Worm (Caenorhabditis elegans) whole organism, L2 larva: ENCODE data around the gene F22H10.3.

Experiments
- F13H6.1 ChIP-seq: sonication (generic microtip); optimal IDR thresholded peaks from 2 replicates; lab custom pipeline; 2016; ENCODE audit warnings: missing genetic modification characterization, missing compliant biosample characterization
- R02D3.7 ChIP-seq: fragments of 150-350 bp; optimal IDR thresholded peaks from 2 replicates; lab custom pipeline; 2014; ENCODE audit warnings: missing biosample characterization, missing genetic modification characterization
- ZK546.5 ChIP-seq: sonication (generic microtip); optimal IDR thresholded peaks from 2 replicates; lab custom pipeline; 2017; ENCODE audit warnings: missing biosample characterization, missing genetic modification characterization
- alr-1 ChIP-seq: fragments of 150-350 bp; optimal IDR thresholded peaks from 2 replicates; lab custom pipeline; 2014; ENCODE audit warnings: missing biosample characterization, missing genetic modification characterization
- ama-1 ChIP-seq: fragments of 150-350 bp; optimal IDR thresholded peaks from 2 replicates; lab custom pipeline; 2018; ENCODE audit warnings: inconsistent platforms
- ceh-82 ChIP-seq: fragments of 150-350 bp; optimal IDR thresholded peaks from 2 replicates; lab custom pipeline; 2014; ENCODE audit warnings: missing biosample characterization, missing genetic modification characterization
- crh-2 ChIP-seq: sonication (generic microtip); optimal IDR thresholded peaks from 2 replicates; lab custom pipeline; 2017; ENCODE audit warnings: missing biosample characterization, missing genetic modification characterization
- dmd-4 ChIP-seq: sonication (generic microtip); optimal IDR thresholded peaks from 2 replicates; lab custom pipeline; 2017; ENCODE audit warnings: missing biosample characterization, missing genetic modification characterization
- elt-1 ChIP-seq: fragments of 150-350 bp; optimal IDR thresholded peaks from 2 replicates; lab custom pipeline; 2014; ENCODE audit warnings: missing biosample characterization, missing genetic modification characterization
- elt-3 ChIP-seq: sonication (generic microtip); optimal IDR thresholded peaks from 2 replicates; lab custom pipeline; 2017; ENCODE audit warnings: missing biosample characterization, missing genetic modification characterization
- fos-1 ChIP-seq: fragments of 150-350 bp; optimal IDR thresholded peaks from 2 replicates; lab custom pipeline; 2014; ENCODE audit warnings: missing biosample characterization, missing genetic modification characterization
- gmeb-1 ChIP-seq: fragments of 150-350 bp; optimal IDR thresholded peaks from 2 replicates; lab custom pipeline; 2014; ENCODE audit warnings: missing biosample characterization, missing genetic modification characterization
- lin-11 ChIP-seq: fragments of 150-350 bp; sonication (generic microtip); optimal IDR thresholded peaks from 2 replicates; lab custom pipeline; 2014; ENCODE audit warnings: missing biosample characterization, missing genetic modification characterization, inconsistent platforms, mixed read lengths
- lin-13 ChIP-seq: fragments of 150-350 bp; optimal IDR thresholded peaks from 2 replicates; lab custom pipeline; 2014; ENCODE audit warnings: missing biosample characterization, missing genetic modification reagents, missing genetic modification characterization
- lsy-2 ChIP-seq, 2 experiments: fragments of 150-350 bp in 1 of 2; sonication (generic microtip) in 1 of 2; optimal IDR thresholded peaks; 2 replicates each; lab custom pipeline; 2014 to 2017; ENCODE audit warnings: missing biosample characterization in 2 of 2, missing genetic modification characterization in 2 of 2
- mab-5 ChIP-seq: fragments of 150-350 bp; optimal IDR thresholded peaks from 2 replicates; lab custom pipeline; 2014; ENCODE audit warnings: missing biosample characterization, missing genetic modification characterization
- nhr-10 ChIP-seq: sonication (generic microtip); optimal IDR thresholded peaks from 2 replicates; lab custom pipeline; 2017; ENCODE audit warnings: missing biosample characterization, missing genetic modification characterization
- nhr-12 ChIP-seq: fragments of 150-350 bp; optimal IDR thresholded peaks from 2 replicates; lab custom pipeline; 2014; ENCODE audit warnings: missing biosample characterization, missing genetic modification characterization
- nhr-129 ChIP-seq: fragments of 150-350 bp; optimal IDR thresholded peaks from 2 replicates; lab custom pipeline; 2014; ENCODE audit warnings: missing biosample characterization, missing genetic modification characterization
- nhr-21 ChIP-seq: fragments of 150-350 bp; optimal IDR thresholded peaks from 2 replicates; lab custom pipeline; 2014; ENCODE audit warnings: missing biosample characterization, missing genetic modification characterization
- nhr-23 ChIP-seq: fragments of 150-350 bp; optimal IDR thresholded peaks from 2 replicates; lab custom pipeline; 2014; ENCODE audit warnings: missing biosample characterization, missing genetic modification reagents, missing genetic modification characterization
- nhr-25 ChIP-seq: fragments of 150-350 bp; sonication (generic microtip); optimal IDR thresholded peaks from 3 replicates; lab custom pipeline; 2014; ENCODE audit warnings: missing biosample characterization, missing genetic modification characterization
- nhr-6 ChIP-seq: fragments of 150-350 bp; optimal IDR thresholded peaks from 2 replicates; lab custom pipeline; 2014; ENCODE audit warnings: missing biosample characterization, missing genetic modification characterization
- peb-1 ChIP-seq: fragments of 150-350 bp; optimal IDR thresholded peaks from 2 replicates; lab custom pipeline; 2014; ENCODE audit warnings: missing biosample characterization, missing genetic modification characterization
- sem-4 ChIP-seq: fragments of 150-350 bp; optimal IDR thresholded peaks from 2 replicates; lab custom pipeline; 2014; ENCODE audit warnings: missing biosample characterization, missing genetic modification reagents, missing genetic modification characterization
- skn-1 ChIP-seq: sonication (generic microtip); optimal IDR thresholded peaks from 2 replicates; lab custom pipeline; 2017; ENCODE audit warnings: missing biosample characterization, missing genetic modification characterization
- sma-3 ChIP-seq: sonication (generic microtip); optimal IDR thresholded peaks from 2 replicates; lab custom pipeline; 2016; ENCODE audit warnings: missing genetic modification reagents, missing genetic modification characterization, missing compliant biosample characterization
- sma-9 ChIP-seq, 2 experiments: fragments of 150-350 bp in 1 of 2; sonication (generic microtip) in 1 of 2; optimal IDR thresholded peaks; 2 replicates each; lab custom pipeline; 2014 to 2016; ENCODE audit warnings: missing genetic modification characterization in 2 of 2, mild to moderate bottlenecking in 1 of 2, missing biosample characterization in 1 of 2, missing compliant biosample characterization in 1 of 2, missing genetic modification reagents in 1 of 2, moderate library complexity in 1 of 2
- snpc-4 ChIP-seq: fragments of 150-350 bp; optimal IDR thresholded peaks from 2 replicates; lab custom pipeline; 2014; ENCODE audit warnings: missing biosample characterization, missing genetic modification characterization
- unc-55 ChIP-seq: fragments of 150-350 bp; sonication (generic microtip); optimal IDR thresholded peaks from 3 replicates; lab custom pipeline; 2014; ENCODE audit warnings: missing biosample characterization, missing genetic modification reagents, missing genetic modification characterization
- zag-1 ChIP-seq: fragments of 150-350 bp; optimal IDR thresholded peaks from 2 replicates; lab custom pipeline; 2014; ENCODE audit warnings: missing biosample characterization, missing genetic modification characterization
- ztf-1 ChIP-seq: fragments of 200-800 bp; sonication (Bioruptor generic); conservative IDR thresholded peaks from 2 replicates; pipeline ENCODE4 v1.3.6; 2022; ENCODE audit warnings: missing genetic modification characterization, missing compliant biosample characterization
- ztf-11 ChIP-seq: sonication (generic microtip); optimal IDR thresholded peaks from 2 replicates; lab custom pipeline; 2017; ENCODE audit warnings: missing biosample characterization, missing genetic modification characterization
- ztf-4 ChIP-seq: fragments of 150-350 bp; optimal IDR thresholded peaks from 2 replicates; lab custom pipeline; 2014; ENCODE audit warnings: missing biosample characterization, missing genetic modification characterization

Gene F22H10.3

DNA sequence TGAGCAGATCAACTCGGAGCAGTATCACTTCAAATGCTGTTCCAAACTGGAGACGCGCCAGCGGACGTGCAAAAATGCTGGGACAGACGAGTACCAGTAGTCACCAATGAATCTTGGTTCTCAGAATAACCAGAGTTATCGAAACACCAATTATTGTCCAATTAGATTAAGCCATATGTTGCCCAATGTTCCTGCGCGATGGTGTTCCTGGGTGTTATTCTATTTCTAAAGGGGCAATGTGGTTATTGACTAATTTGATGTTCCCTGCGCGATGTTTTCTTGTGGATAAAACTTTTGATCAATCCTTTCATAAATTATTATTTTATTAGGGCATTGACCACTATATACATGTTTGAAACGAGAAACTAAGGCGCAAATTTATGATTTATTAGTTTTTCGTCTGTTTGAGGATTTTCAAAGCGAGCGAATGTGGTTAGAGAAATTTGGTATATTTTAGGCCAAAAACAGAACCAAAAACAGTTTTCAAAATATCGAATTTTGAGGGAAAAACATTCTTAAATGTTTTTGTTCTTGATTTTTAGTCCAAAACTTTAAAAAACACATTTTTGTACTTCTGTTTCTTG is 4.5 kb upstream of the F22H10.3 start (continued):
- TF ChIP-seq unc-55 (GFP tag; lab: Kevin White, UChicago) (peak; percentile 100), lsy-2 (tag; optimal IDR thresholded peaks at IDR 0.05; lab: Kevin White, UChicago) (peak; percentile 95 to 96), ztf-4 (peak; percentile 93), nhr-12 (tag; lab: Kevin White, UChicago) (peak; percentile 78), alr-1 (tag; lab: Kevin White, UChicago) (no peak), nhr-6 (tag; lab: Kevin White, UChicago) (peak; percentile 99), ZK546.5 (tag; lab: Kevin White, UChicago) (peak; percentile 77), gmeb-1 (tag; lab: Kevin White, UChicago) (peak; percentile 94), sem-4 (tag; lab: Kevin White, UChicago) (peak; percentile 99), ztf-1 (GFP tag; lab: Robert Waterston, UW) (0 out of 2 replicates have a peak, but pooled peaks have one; percentile 56), ama-1 (lab: Kevin White, UChicago) (no peak), lin-11 (tag; lab: Kevin White, UChicago) (peak; percentile 38), F13H6.1 (peak; percentile 98), nhr-129 (tag; lab: Kevin White, UChicago) (peak; percentile 100), zag-1 (tag; lab: Kevin White, UChicago) (peak; percentile 97), ceh-82 (peak; percentile 98), ztf-11 (tag; lab: Kevin White, UChicago) (peak; percentile 79), elt-1 (tag; lab: Kevin White, UChicago) (peak; percentile 13), lin-13 (GFP tag; lab: Kevin White, UChicago) (peak; percentile 98), elt-3 (tag; lab: Kevin White, UChicago) (no peak), skn-1 (tag; lab: Kevin White, UChicago) (peak; percentile 96), R02D3.7 (tag; lab: Kevin White, UChicago) (peak; percentile 75), dmd-4 (peak; percentile 82), mab-5 (tag; lab: Kevin White, UChicago) (peak; percentile 98), nhr-21 (tag; lab: Kevin White, UChicago) (peak; percentile 99), snpc-4 (tag; lab: Kevin White, UChicago) (peak; percentile 94), peb-1 (tag; lab: Kevin White, UChicago) (no peak)
- TF ChIP-seq, all 48 proteins: peak for 43

DNA sequence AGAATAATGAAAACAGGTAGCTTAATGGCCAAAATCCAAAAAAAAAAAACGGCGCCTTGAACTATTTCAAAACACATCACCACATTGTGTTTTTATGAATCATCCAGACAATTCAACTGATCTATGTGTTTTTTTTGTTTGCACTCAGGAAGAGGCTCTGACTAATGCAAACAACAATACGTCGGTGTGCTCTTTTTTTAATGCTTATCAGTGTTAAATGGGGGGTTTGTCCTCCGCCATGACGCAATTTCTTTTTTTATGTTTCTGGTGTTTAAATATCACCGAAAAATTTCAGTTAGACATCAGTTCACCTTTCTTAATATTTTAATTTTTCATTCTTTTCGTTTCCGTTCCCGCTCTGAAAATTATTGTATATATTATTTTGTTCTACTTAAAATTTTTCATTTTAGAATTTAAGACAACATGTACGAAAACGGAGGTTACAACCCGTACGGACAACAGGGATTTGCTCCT is 1.6 kb upstream of the F22H10.3 start, which contains the start of gene F22H10.2:
F22H10.2 (plus strand) TSS at position 424 of the 474 bp plus-strand sequence.
- TF ChIP-seq nhr-23 (tag; lab: Kevin White, UChicago) (no peak), ceh-82 (no peak), ztf-4 (no peak), nhr-10 (tag; lab: Kevin White, UChicago) (no peak), gmeb-1 (tag; lab: Kevin White, UChicago) (no peak), lsy-2 (tag; optimal IDR thresholded peaks at IDR 0.05; lab: Kevin White, UChicago) (no peak), nhr-129 (tag; lab: Kevin White, UChicago) (peak; percentile 37), crh-2 (tag; lab: Kevin White, UChicago) (peak; percentile 11), nhr-25 (tag; lab: Kevin White, UChicago) (no peak), R02D3.7 (tag; lab: Kevin White, UChicago) (no peak), mab-5 (tag; lab: Kevin White, UChicago) (no peak), sma-9 (GFP tag; optimal IDR thresholded peaks at IDR 0.05; lab: Kevin White, UChicago) (peak; percentile 50), sma-9 (tag; optimal IDR thresholded peaks at IDR 0.05; lab: Kevin White, UChicago) (no peak), peb-1 (tag; lab: Kevin White, UChicago) (no peak), ama-1 (lab: Kevin White, UChicago) (no peak), fos-1 (tag; lab: Kevin White, UChicago) (peak; percentile 87)

- TF ChIP-seq sma-9 (GFP tag; optimal IDR thresholded peaks at IDR 0.05; lab: Kevin White, UChicago) = peak; percentile 51
- TF ChIP-seq sma-9 (tag; optimal IDR thresholded peaks at IDR 0.05; lab: Kevin White, UChicago) = no peak
- no peak for TF ChIP-seq sma-3 (GFP tag; lab: Kevin White, UChicago)
Measured at ce11 chrX:16678097-16678496, 590 bp upstream of the F22H10.3 start.

- no peak for TF ChIP-seq unc-55 (GFP tag; lab: Kevin White, UChicago)
- TF ChIP-seq fos-1 (tag; lab: Kevin White, UChicago) = peak; percentile 46
- no peak for TF ChIP-seq mab-5 (tag; lab: Kevin White, UChicago)
Measured at ce11 chrX:16675712-16676111, 1.8 kb downstream of the F22H10.3 start.
